Worm (Caenorhabditis elegans) whole organism, late embryonic: ENCODE results near the gene srp-3.

Experiments
- C38D4.7 ChIP-seq: fragments of 200-800 bp; sonication (Bioruptor generic); optimal IDR thresholded peaks from 2 replicates; lab custom pipeline; 2018; ENCODE audit warnings: mild to moderate bottlenecking, missing genetic modification characterization, moderate library complexity, missing compliant biosample characterization
- ama-1 ChIP-seq: fragments of 150-350 bp; optimal IDR thresholded peaks from 2 replicates; lab custom pipeline; 2014
- ceh-14 ChIP-seq: sonication (generic microtip); optimal IDR thresholded peaks from 2 replicates; lab custom pipeline; 2016; ENCODE audit warnings: missing genotype, missing genetic modification characterization, missing compliant biosample characterization
- ceh-30 ChIP-seq: fragments of 150-350 bp; optimal IDR thresholded peaks from 2 replicates; lab custom pipeline; 2014; ENCODE audit warnings: missing biosample characterization, missing genetic modification characterization
- elt-2 ChIP-seq: sonication (generic microtip); optimal IDR thresholded peaks from 2 replicates; lab custom pipeline; 2016; ENCODE audit warnings: missing genetic modification reagents, missing genetic modification characterization, missing compliant biosample characterization
- elt-4 ChIP-seq: sonication (generic microtip); optimal IDR thresholded peaks from 2 replicates; lab custom pipeline; 2016; ENCODE audit warnings: missing genetic modification characterization, missing compliant biosample characterization
- madf-2 ChIP-seq: sonication (generic microtip); optimal IDR thresholded peaks from 2 replicates; lab custom pipeline; 2017; ENCODE audit warnings: missing genetic modification characterization, missing compliant biosample characterization
- pha-4 ChIP-seq: fragments of 150-350 bp; optimal IDR thresholded peaks from 2 replicates; lab custom pipeline; 2018; ENCODE audit warnings: missing biosample characterization, missing genetic modification reagents, missing genetic modification characterization
- pqm-1 ChIP-seq: sonication (generic microtip); optimal IDR thresholded peaks from 2 replicates; lab custom pipeline; 2016; ENCODE audit warnings: missing genetic modification characterization, missing compliant biosample characterization
- ttx-3 ChIP-seq: sonication (generic microtip); optimal IDR thresholded peaks from 2 replicates; lab custom pipeline; 2016; ENCODE audit warnings: missing genetic modification reagents, missing genetic modification characterization, missing compliant biosample characterization
- unc-86 ChIP-seq: sonication (generic microtip); optimal IDR thresholded peaks from 2 replicates; lab custom pipeline; 2016; ENCODE audit warnings: missing genetic modification characterization, missing compliant biosample characterization
- zip-5 ChIP-seq: sonication (generic microtip); optimal IDR thresholded peaks from 2 replicates; lab custom pipeline; 2016; ENCODE audit warnings: missing genetic modification characterization, missing compliant biosample characterization
- ztf-16 ChIP-seq: sonication (generic microtip); optimal IDR thresholded peaks from 2 replicates; lab custom pipeline; 2017; ENCODE audit warnings: missing genetic modification characterization, missing compliant biosample characterization

DNA sequence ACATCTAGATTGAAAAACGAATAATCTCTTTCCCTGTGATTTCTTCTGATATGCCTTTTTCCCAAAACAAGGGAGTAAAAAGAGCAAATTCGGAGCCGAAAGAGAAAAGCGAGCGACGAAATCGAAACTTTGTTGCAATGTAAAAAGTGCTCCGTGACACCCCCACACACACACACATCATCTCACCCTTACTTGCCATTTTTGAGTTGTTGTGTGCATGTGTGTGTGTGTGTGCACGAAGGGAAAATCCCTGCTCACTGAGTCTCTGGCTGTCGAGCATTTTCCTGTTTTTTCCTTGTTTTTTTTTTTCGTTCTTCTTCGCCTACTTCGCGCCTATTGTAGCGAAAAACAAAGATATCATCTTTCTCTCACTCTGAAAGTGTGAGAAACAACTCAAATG is 21.6 kb upstream of the srp-3 start:
- TF ChIP-seq elt-4 (tag; lab: Kevin White, UChicago) (no peak), C38D4.7 (GFP tag; lab: Kevin White, UChicago) (no peak), pqm-1 (tag; lab: Kevin White, UChicago) (no peak), ztf-16 (no peak), ama-1 (no peak), ceh-30 (tag; lab: Kevin White, UChicago) (no peak), unc-86 (tag; lab: Kevin White, UChicago) (no peak), ceh-14 (no peak), madf-2 (tag; lab: Kevin White, UChicago) (no peak), ttx-3 (tag; lab: Kevin White, UChicago) (no peak), elt-2 (tag; lab: Kevin White, UChicago) (no peak), pha-4 (tag; lab: Kevin White, UChicago) (no peak), zip-5 (no peak)
